Worm (Caenorhabditis elegans) whole organism, L2 larva: ENCODE data around the gene fbl-1.

Experiments used
- C34F6.9 ChIP-seq: fragments of 150-350 bp; optimal IDR thresholded peaks from 2 replicates; lab custom pipeline; 2014; ENCODE audit warnings: missing biosample characterization, missing genetic modification characterization
- F13H6.1 ChIP-seq: sonication (generic microtip); optimal IDR thresholded peaks from 2 replicates; lab custom pipeline; 2016; ENCODE audit warnings: missing genetic modification characterization, missing compliant biosample characterization
- R02D3.7 ChIP-seq: fragments of 150-350 bp; optimal IDR thresholded peaks from 2 replicates; lab custom pipeline; 2014; ENCODE audit warnings: missing biosample characterization, missing genetic modification characterization
- Y55F3AM.14 ChIP-seq: fragments of 200-800 bp; sonication (Bioruptor generic); optimal IDR thresholded peaks from 2 replicates; lab custom pipeline; 2018; ENCODE audit warnings: mild to moderate bottlenecking, missing genetic modification characterization, missing compliant biosample characterization
- aly-2 ChIP-seq: fragments of 150-350 bp; optimal IDR thresholded peaks from 2 replicates; lab custom pipeline; 2014; ENCODE audit warnings: missing biosample characterization, missing genetic modification characterization
- ama-1 ChIP-seq: fragments of 150-350 bp; optimal IDR thresholded peaks from 2 replicates; lab custom pipeline; 2018; ENCODE audit warnings: inconsistent platforms
- blmp-1 ChIP-seq: sonication (generic microtip); optimal IDR thresholded peaks from 2 replicates; lab custom pipeline; 2017; ENCODE audit warnings: missing genetic modification characterization, mild to moderate bottlenecking, missing compliant biosample characterization, antibody characterized with exemption, moderate library complexity; ENCODE audit not compliant: insufficient read depth
- ceh-16 ChIP-seq: fragments of 150-350 bp; optimal IDR thresholded peaks from 2 replicates; lab custom pipeline; 2014; ENCODE audit warnings: missing biosample characterization, missing genetic modification characterization
- ceh-82 ChIP-seq: fragments of 150-350 bp; optimal IDR thresholded peaks from 2 replicates; lab custom pipeline; 2014; ENCODE audit warnings: missing biosample characterization, missing genetic modification characterization
- crh-2 ChIP-seq: sonication (generic microtip); optimal IDR thresholded peaks from 2 replicates; lab custom pipeline; 2017; ENCODE audit warnings: missing biosample characterization, missing genetic modification characterization
- elt-1 ChIP-seq: fragments of 150-350 bp; optimal IDR thresholded peaks from 2 replicates; lab custom pipeline; 2014; ENCODE audit warnings: missing biosample characterization, missing genetic modification characterization
- elt-3 ChIP-seq: sonication (generic microtip); optimal IDR thresholded peaks from 2 replicates; lab custom pipeline; 2017; ENCODE audit warnings: missing biosample characterization, missing genetic modification characterization
- fos-1 ChIP-seq: fragments of 150-350 bp; optimal IDR thresholded peaks from 2 replicates; lab custom pipeline; 2014; ENCODE audit warnings: missing biosample characterization, missing genetic modification characterization
- gmeb-1 ChIP-seq: fragments of 150-350 bp; optimal IDR thresholded peaks from 2 replicates; lab custom pipeline; 2014; ENCODE audit warnings: missing biosample characterization, missing genetic modification characterization
- lin-11 ChIP-seq: fragments of 150-350 bp; sonication (generic microtip); optimal IDR thresholded peaks from 2 replicates; lab custom pipeline; 2014; ENCODE audit warnings: missing biosample characterization, missing genetic modification characterization, inconsistent platforms, mixed read lengths
- lin-13 ChIP-seq: fragments of 150-350 bp; optimal IDR thresholded peaks from 2 replicates; lab custom pipeline; 2014; ENCODE audit warnings: missing biosample characterization, missing genetic modification reagents, missing genetic modification characterization
- lin-39 ChIP-seq: fragments of 150-350 bp; optimal IDR thresholded peaks from 2 replicates; lab custom pipeline; 2014; ENCODE audit warnings: missing biosample characterization, missing genetic modification reagents, missing genetic modification characterization
- lsy-2 ChIP-seq, 2 experiments: fragments of 150-350 bp in 1 of 2; sonication (generic microtip) in 1 of 2; optimal IDR thresholded peaks; 2 replicates each; lab custom pipeline; 2014 to 2017; ENCODE audit warnings: missing biosample characterization in 2 of 2, missing genetic modification characterization in 2 of 2
- mab-5 ChIP-seq: fragments of 150-350 bp; optimal IDR thresholded peaks from 2 replicates; lab custom pipeline; 2014; ENCODE audit warnings: missing biosample characterization, missing genetic modification characterization
- mbf-1 ChIP-seq: sonication (generic microtip); optimal IDR thresholded peaks from 2 replicates; lab custom pipeline; 2017; ENCODE audit warnings: missing biosample characterization, missing genetic modification characterization
- mdl-1 ChIP-seq, 2 experiments: fragments of 150-350 bp in 1 of 2; sonication (generic microtip) in 1 of 2; optimal IDR thresholded peaks; 2 replicates each; lab custom pipeline; 2017; ENCODE audit warnings: missing biosample characterization in 2 of 2, missing genetic modification characterization in 2 of 2
- nhr-10 ChIP-seq: sonication (generic microtip); optimal IDR thresholded peaks from 2 replicates; lab custom pipeline; 2017; ENCODE audit warnings: missing biosample characterization, missing genetic modification characterization
- nhr-11 ChIP-seq: fragments of 150-350 bp; optimal IDR thresholded peaks from 2 replicates; lab custom pipeline; 2014; ENCODE audit warnings: missing biosample characterization, missing genetic modification characterization
- nhr-12 ChIP-seq: fragments of 150-350 bp; optimal IDR thresholded peaks from 2 replicates; lab custom pipeline; 2014; ENCODE audit warnings: missing biosample characterization, missing genetic modification characterization
- nhr-129 ChIP-seq: fragments of 150-350 bp; optimal IDR thresholded peaks from 2 replicates; lab custom pipeline; 2014; ENCODE audit warnings: missing biosample characterization, missing genetic modification characterization
- nhr-21 ChIP-seq: fragments of 150-350 bp; optimal IDR thresholded peaks from 2 replicates; lab custom pipeline; 2014; ENCODE audit warnings: missing biosample characterization, missing genetic modification characterization
- nhr-23 ChIP-seq: fragments of 150-350 bp; optimal IDR thresholded peaks from 2 replicates; lab custom pipeline; 2014; ENCODE audit warnings: missing biosample characterization, missing genetic modification reagents, missing genetic modification characterization
- nhr-237 ChIP-seq: fragments of 150-350 bp; optimal IDR thresholded peaks from 2 replicates; lab custom pipeline; 2014; ENCODE audit warnings: missing biosample characterization, missing genetic modification characterization
- nhr-25 ChIP-seq: fragments of 150-350 bp; sonication (generic microtip); optimal IDR thresholded peaks from 3 replicates; lab custom pipeline; 2014; ENCODE audit warnings: missing biosample characterization, missing genetic modification characterization
- nhr-6 ChIP-seq: fragments of 150-350 bp; optimal IDR thresholded peaks from 2 replicates; lab custom pipeline; 2014; ENCODE audit warnings: missing biosample characterization, missing genetic modification characterization
- nhr-77 ChIP-seq: fragments of 150-350 bp; optimal IDR thresholded peaks from 2 replicates; lab custom pipeline; 2014; ENCODE audit warnings: missing biosample characterization, missing genetic modification characterization
- peb-1 ChIP-seq: fragments of 150-350 bp; optimal IDR thresholded peaks from 2 replicates; lab custom pipeline; 2014; ENCODE audit warnings: missing biosample characterization, missing genetic modification characterization
- sem-4 ChIP-seq: fragments of 150-350 bp; optimal IDR thresholded peaks from 2 replicates; lab custom pipeline; 2014; ENCODE audit warnings: missing biosample characterization, missing genetic modification reagents, missing genetic modification characterization
- sma-3 ChIP-seq: sonication (generic microtip); optimal IDR thresholded peaks from 2 replicates; lab custom pipeline; 2016; ENCODE audit warnings: missing genetic modification reagents, missing genetic modification characterization, missing compliant biosample characterization
- sma-9 ChIP-seq, 2 experiments: fragments of 150-350 bp in 1 of 2; sonication (generic microtip) in 1 of 2; optimal IDR thresholded peaks; 2 replicates each; lab custom pipeline; 2014 to 2016; ENCODE audit warnings: missing genetic modification characterization in 2 of 2, mild to moderate bottlenecking in 1 of 2, missing biosample characterization in 1 of 2, missing compliant biosample characterization in 1 of 2, missing genetic modification reagents in 1 of 2, moderate library complexity in 1 of 2
- snpc-4 ChIP-seq: fragments of 150-350 bp; optimal IDR thresholded peaks from 2 replicates; lab custom pipeline; 2014; ENCODE audit warnings: missing biosample characterization, missing genetic modification characterization
- unc-39 ChIP-seq: fragments of 150-350 bp; optimal IDR thresholded peaks from 2 replicates; lab custom pipeline; 2014; ENCODE audit warnings: missing biosample characterization, missing genetic modification characterization
- unc-55 ChIP-seq: fragments of 150-350 bp; sonication (generic microtip); optimal IDR thresholded peaks from 3 replicates; lab custom pipeline; 2014; ENCODE audit warnings: missing biosample characterization, missing genetic modification reagents, missing genetic modification characterization
- unc-62 ChIP-seq: fragments of 150-350 bp; optimal IDR thresholded peaks from 2 replicates; lab custom pipeline; 2014; ENCODE audit warnings: missing biosample characterization, missing genetic modification reagents, missing genetic modification characterization
- zag-1 ChIP-seq: fragments of 150-350 bp; optimal IDR thresholded peaks from 2 replicates; lab custom pipeline; 2014; ENCODE audit warnings: missing biosample characterization, missing genetic modification characterization
- ztf-1 ChIP-seq: fragments of 200-800 bp; sonication (Bioruptor generic); conservative IDR thresholded peaks from 2 replicates; pipeline ENCODE4 v1.3.6; 2022; ENCODE audit warnings: missing genetic modification characterization, missing compliant biosample characterization
- ztf-11 ChIP-seq: sonication (generic microtip); optimal IDR thresholded peaks from 2 replicates; lab custom pipeline; 2017; ENCODE audit warnings: missing biosample characterization, missing genetic modification characterization
- ztf-4 ChIP-seq: fragments of 150-350 bp; optimal IDR thresholded peaks from 2 replicates; lab custom pipeline; 2014; ENCODE audit warnings: missing biosample characterization, missing genetic modification characterization

fbl-1 gene

ce11 chrIV:9535105-9535504 is 5.5 kb upstream of the fbl-1 start:
- no peak for TF ChIP-seq lin-39 (tag; lab: Kevin White, UChicago)
- TF ChIP-seq elt-3 (tag; lab: Kevin White, UChicago), result no peak
- TF ChIP-seq unc-55 (GFP tag; lab: Kevin White, UChicago), result no peak
- TF ChIP-seq nhr-10 (tag; lab: Kevin White, UChicago), result no peak
- no peak for TF ChIP-seq nhr-237 (tag; lab: Kevin White, UChicago)
- TF ChIP-seq zag-1 (tag; lab: Kevin White, UChicago), result no peak
- TF ChIP-seq lin-11 (tag; lab: Kevin White, UChicago), result no peak
- peak; percentile 82 for TF ChIP-seq blmp-1 (tag; lab: Kevin White, UChicago)
- TF ChIP-seq ama-1, result no peak
- TF ChIP-seq nhr-25 (tag; lab: Kevin White, UChicago), result peak; percentile 69
- TF ChIP-seq crh-2 (tag; lab: Kevin White, UChicago), result peak; percentile 33
- TF ChIP-seq Y55F3AM.14, result no peak
- no peak for TF ChIP-seq ztf-1 (GFP tag; lab: Robert Waterston, UW)
- TF ChIP-seq nhr-12 (tag; lab: Kevin White, UChicago), result no peak
- peak; percentile 36 for TF ChIP-seq fos-1 (tag; lab: Kevin White, UChicago)
- no peak for TF ChIP-seq ztf-11 (tag; lab: Kevin White, UChicago)
- TF ChIP-seq peb-1 (tag; lab: Kevin White, UChicago), result no peak
- TF ChIP-seq nhr-11 (tag; lab: Kevin White, UChicago), result no peak
- no peak for TF ChIP-seq R02D3.7 (tag; lab: Kevin White, UChicago)
- TF ChIP-seq ceh-82, result no peak
- TF ChIP-seq lin-13 (GFP tag; lab: Kevin White, UChicago), result no peak
- TF ChIP-seq unc-39, result no peak
- TF ChIP-seq F13H6.1 (tag; lab: Kevin White, UChicago), result no peak
- no peak for TF ChIP-seq lsy-2 (tag; optimal IDR thresholded peaks at IDR 0.05; lab: Kevin White, UChicago)
- no peak for TF ChIP-seq mbf-1 (tag; lab: Kevin White, UChicago)
- no peak for TF ChIP-seq C34F6.9 (tag; lab: Kevin White, UChicago)
- no peak for TF ChIP-seq sem-4 (tag; lab: Kevin White, UChicago)
- no peak for TF ChIP-seq aly-2
- peak; percentile 72 for TF ChIP-seq sma-9 (GFP tag; optimal IDR thresholded peaks at IDR 0.05; lab: Kevin White, UChicago)
- no peak for TF ChIP-seq sma-9 (tag; optimal IDR thresholded peaks at IDR 0.05; lab: Kevin White, UChicago)
- no peak for TF ChIP-seq nhr-6 (tag; lab: Kevin White, UChicago)
- no peak for TF ChIP-seq mdl-1 (tag; optimal IDR thresholded peaks at IDR 0.05; lab: Kevin White, UChicago)
- TF ChIP-seq sma-3, result peak; percentile 76
- TF ChIP-seq ceh-16 (tag; lab: Kevin White, UChicago), result no peak
- TF ChIP-seq gmeb-1 (tag; lab: Kevin White, UChicago), result no peak
- TF ChIP-seq ztf-4, result no peak
- TF ChIP-seq snpc-4 (tag; lab: Kevin White, UChicago), result no peak
- peak; percentile 28 for TF ChIP-seq nhr-129
- no peak for TF ChIP-seq nhr-77 (tag; lab: Kevin White, UChicago)
- TF ChIP-seq elt-1, result no peak
- TF ChIP-seq mab-5 (tag; lab: Kevin White, UChicago), result no peak
- TF ChIP-seq nhr-21 (tag; lab: Kevin White, UChicago), result peak; percentile 70
- TF ChIP-seq unc-62 (GFP tag; lab: Kevin White, UChicago), result no peak

- no peak for TF ChIP-seq nhr-23 (tag; lab: Kevin White, UChicago)
- TF ChIP-seq sma-9 (GFP tag; optimal IDR thresholded peaks at IDR 0.05; lab: Kevin White, UChicago), result peak; percentile 24
- TF ChIP-seq sma-9 (tag; optimal IDR thresholded peaks at IDR 0.05; lab: Kevin White, UChicago), result no peak
Measured at ce11 chrIV:9536124-9536523, 4.5 kb upstream of the fbl-1 start.

- TF ChIP-seq unc-39 (no peak), fos-1 (tag; lab: Kevin White, UChicago) (peak; percentile 20)
Measured at ce11 chrIV:9537500-9537899, 3.1 kb upstream of the fbl-1 start.
